5 fruit fly cellular contexts compared by ENCODE assay signal in the genomic region with DNA sequence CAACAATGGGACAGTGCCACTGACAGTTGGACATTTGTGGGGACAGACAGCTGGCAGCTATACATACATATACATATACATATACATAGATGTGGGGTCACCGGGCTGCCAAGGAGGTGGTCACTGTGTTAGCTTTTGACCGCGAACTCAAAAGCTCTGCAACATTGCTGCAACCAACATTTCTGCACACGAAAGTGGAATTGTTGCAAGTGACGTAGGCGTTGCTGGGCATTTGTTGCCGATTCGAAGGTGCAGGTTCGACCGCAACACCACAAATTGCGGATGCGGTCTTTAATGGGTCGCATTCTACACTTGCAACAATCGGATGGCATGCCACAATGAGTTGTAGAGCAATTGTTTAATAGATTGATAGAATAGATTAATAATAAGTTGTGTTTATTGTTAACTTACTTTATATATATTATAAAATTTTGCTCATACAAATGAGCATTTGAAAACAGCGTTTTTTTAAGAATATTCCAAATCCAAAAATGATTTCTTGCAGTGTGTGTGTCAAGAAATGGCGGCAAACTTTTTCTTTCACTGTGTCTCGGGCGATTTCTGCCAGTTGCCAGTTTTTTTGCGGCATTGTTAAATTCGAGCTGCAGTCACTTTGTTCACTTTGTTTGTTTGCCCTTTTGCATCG.
TF ChIP-seq lines count a peak whose summit lies in the region.

No protein-coding gene starts in this region.

- no peak for TF ChIP-seq CTCF in whole organism, embryonic (GFP tag; optimal IDR thresholded peaks at IDR 0.05; lab: Kevin White, UChicago)

TF ChIP-seq in whole organism, adult, 20 proteins besides CTCF, POLR2A, EP300 and RAD21:
- TF ChIP-seq CG33017 (tag; optimal IDR thresholded peaks at IDR 0.05; lab: Kevin White, UChicago) (peak; percentile 31), Clk (GFP tag; optimal IDR thresholded peaks at IDR 0.05; lab: Kevin White, UChicago) (no peak), CG7101 (tag; optimal IDR thresholded peaks at IDR 0.05; lab: Kevin White, UChicago) (peak; percentile 36), ovo (GFP tag; optimal IDR thresholded peaks at IDR 0.05; lab: Kevin White, UChicago) (peak; percentile 2), toe (GFP tag; optimal IDR thresholded peaks at IDR 0.05; lab: Kevin White, UChicago) (no peak), kay (GFP tag; lab: Kevin White, UChicago; ENCODE audit: borderline replicate concordance) (no peak), CG14711 (tag; optimal IDR thresholded peaks at IDR 0.05; lab: Kevin White, UChicago) (no peak), Hr96 (GFP tag; optimal IDR thresholded peaks at IDR 0.05; lab: Kevin White, UChicago) (no peak), CG1620 (GFP tag; optimal IDR thresholded peaks at IDR 0.05; lab: Kevin White, UChicago) (no peak), CG7045 (GFP tag; optimal IDR thresholded peaks at IDR 0.05; lab: Kevin White, UChicago) (peak; percentile 54), CG11617 (GFP tag; optimal IDR thresholded peaks at IDR 0.05; lab: Kevin White, UChicago) (peak; percentile 25)
TF ChIP-seq in whole organism, adult: peak in this region for 5.

TF ChIP-seq in whole organism, embryonic, 481 proteins besides CTCF, POLR2A, EP300 and RAD21:
- TF ChIP-seq CG5180 (GFP tag; optimal IDR thresholded peaks at IDR 0.05; lab: Kevin White, UChicago), result peak; percentile 73
- no peak for TF ChIP-seq HHEX (GFP tag; optimal IDR thresholded peaks at IDR 0.05; lab: Kevin White, UChicago)
- TF ChIP-seq row (GFP tag; IDR thresholded peaks at IDR 0.05; lab: Robert Waterston, UW), result 0 out of 3 replicates have a peak, but pooled peaks have one; percentile 15
- TF ChIP-seq CG11504 (tag; optimal IDR thresholded peaks at IDR 0.05; lab: Kevin White, UChicago), result peak; percentile 90
- peak; percentile 37; the same call in 1 of the 2 replicates for TF ChIP-seq Drgx (GFP tag; IDR thresholded peaks at IDR 0.05; lab: Robert Waterston, UW)
TF ChIP-seq in whole organism, embryonic: peak in this region for 4.

TF ChIP-seq in whole organism, prepupa, 60 proteins besides CTCF, POLR2A, EP300 and RAD21 (continues in another document):
- TF ChIP-seq CG10631 (GFP tag; optimal IDR thresholded peaks at IDR 0.05; lab: Kevin White, UChicago), result peak; percentile 14
- no peak for TF ChIP-seq Sox14 (GFP tag; optimal IDR thresholded peaks at IDR 0.05; lab: Kevin White, UChicago)
- no peak for TF ChIP-seq topi (GFP tag; optimal IDR thresholded peaks at IDR 0.05; lab: Kevin White, UChicago)
- no peak for TF ChIP-seq CG6163 (GFP tag; IDR thresholded peaks at IDR 0.05; lab: Robert Waterston, UW)
- TF ChIP-seq CG4318 (GFP tag; optimal IDR thresholded peaks at IDR 0.05; lab: Kevin White, UChicago), result peak; percentile 7
- peak; percentile 15 for TF ChIP-seq OdsH (GFP tag; optimal IDR thresholded peaks at IDR 0.05; lab: Kevin White, UChicago)
- peak; percentile 13 for TF ChIP-seq CG3032 (tag; optimal IDR thresholded peaks at IDR 0.05; lab: Kevin White, UChicago)
- 0 out of 3 replicates have a peak, but pooled peaks have one; percentile 30 for TF ChIP-seq CG8119 (GFP tag; IDR thresholded peaks at IDR 0.05; lab: Robert Waterston, UW)
- TF ChIP-seq Sox102F (GFP tag; optimal IDR thresholded peaks at IDR 0.05; lab: Kevin White, UChicago), result no peak
- no peak for TF ChIP-seq Ets21C (GFP tag; optimal IDR thresholded peaks at IDR 0.05; lab: Kevin White, UChicago)
- peak; percentile 81 for TF ChIP-seq Eip78C (GFP tag; lab: Kevin White, UChicago)
- peak; percentile 63 for TF ChIP-seq CG32006 (GFP tag; optimal IDR thresholded peaks at IDR 0.05; lab: Kevin White, UChicago)
- peak; percentile 7 for TF ChIP-seq cyc (GFP tag; optimal IDR thresholded peaks at IDR 0.05; lab: Kevin White, UChicago)
- TF ChIP-seq fd85E (GFP tag; optimal IDR thresholded peaks at IDR 0.05; lab: Kevin White, UChicago), result no peak
- peak; percentile 22 for TF ChIP-seq acj6 (GFP tag; optimal IDR thresholded peaks at IDR 0.05; lab: Kevin White, UChicago)
- TF ChIP-seq CG34406 (GFP tag; optimal IDR thresholded peaks at IDR 0.05; lab: Kevin White, UChicago), result peak; percentile 7
- TF ChIP-seq salr (GFP tag; optimal IDR thresholded peaks at IDR 0.05; lab: Kevin White, UChicago), result no peak
- no peak for TF ChIP-seq CG15336 (GFP tag; IDR thresholded peaks at IDR 0.05; lab: Robert Waterston, UW)
- TF ChIP-seq net (GFP tag; optimal IDR thresholded peaks at IDR 0.05; lab: Kevin White, UChicago), result peak; percentile 17
- TF ChIP-seq svp (GFP tag; lab: Kevin White, UChicago), result no peak
- peak; percentile 27 for TF ChIP-seq CG10669 (GFP tag; optimal IDR thresholded peaks at IDR 0.05; lab: Kevin White, UChicago)
- no peak for TF ChIP-seq CG3919 (GFP tag; optimal IDR thresholded peaks at IDR 0.05; lab: Kevin White, UChicago)
- TF ChIP-seq Hr38 (GFP tag; optimal IDR thresholded peaks at IDR 0.05; lab: Kevin White, UChicago), result no peak

TF ChIP-seq in whole organism, pupa, 21 proteins besides CTCF, POLR2A, EP300 and RAD21:
- no peak for TF ChIP-seq CG9948 (tag; optimal IDR thresholded peaks at IDR 0.05; lab: Kevin White, UChicago)
- TF ChIP-seq CG12605 (GFP tag; IDR thresholded peaks at IDR 0.05; lab: Robert Waterston, UW), result no peak
- no peak for TF ChIP-seq CG34367 (tag; optimal IDR thresholded peaks at IDR 0.05; lab: Kevin White, UChicago)
- TF ChIP-seq Pif1A (GFP tag; optimal IDR thresholded peaks at IDR 0.05; lab: Kevin White, UChicago), result peak; percentile 11
- peak; percentile 19 for TF ChIP-seq CG8301 (tag; optimal IDR thresholded peaks at IDR 0.05; lab: Kevin White, UChicago)
- no peak for TF ChIP-seq rn (GFP tag; IDR thresholded peaks at IDR 0.05; lab: Robert Waterston, UW)
- TF ChIP-seq CG14655 (GFP tag; optimal IDR thresholded peaks at IDR 0.05; lab: Kevin White, UChicago), result peak; percentile 48
- no peak for TF ChIP-seq D1 (tag; optimal IDR thresholded peaks at IDR 0.05; lab: Kevin White, UChicago)
- TF ChIP-seq Pif1B (GFP tag; optimal IDR thresholded peaks at IDR 0.05; lab: Kevin White, UChicago), result no peak
- TF ChIP-seq CG4496 (GFP tag; IDR thresholded peaks at IDR 0.05; lab: Robert Waterston, UW), result 0 out of 3 replicates have a peak, but pooled peaks have one; percentile 16
- no peak for TF ChIP-seq gl (tag; optimal IDR thresholded peaks at IDR 0.05; lab: Kevin White, UChicago)
- no peak for TF ChIP-seq fd96Ca (GFP tag; IDR thresholded peaks at IDR 0.05; lab: Robert Waterston, UW)
- no peak for TF ChIP-seq CG10348 (GFP tag; IDR thresholded peaks at IDR 0.05; lab: Robert Waterston, UW)
- TF ChIP-seq Ets98B (GFP tag; IDR thresholded peaks at IDR 0.05; lab: Robert Waterston, UW), result no peak
- no peak for TF ChIP-seq EcR (GFP tag; optimal IDR thresholded peaks at IDR 0.05; lab: Kevin White, UChicago)
- TF ChIP-seq CG32121 (GFP tag; IDR thresholded peaks at IDR 0.05; lab: Robert Waterston, UW), result peak; percentile 37; the same call in 1 of the 2 replicates
- TF ChIP-seq CG8159 (tag; optimal IDR thresholded peaks at IDR 0.05; lab: Kevin White, UChicago), result peak; percentile 50
- no peak for TF ChIP-seq CG15710 (tag; optimal IDR thresholded peaks at IDR 0.05; lab: Kevin White, UChicago)
- TF ChIP-seq CG13204 (GFP tag; optimal IDR thresholded peaks at IDR 0.05; lab: Kevin White, UChicago), result no peak
- no peak for TF ChIP-seq CG17806 (tag; optimal IDR thresholded peaks at IDR 0.05; lab: Kevin White, UChicago)
- no peak for TF ChIP-seq Snoo (tag; optimal IDR thresholded peaks at IDR 0.05; lab: Kevin White, UChicago)

TF ChIP-seq in whole organism, wandering third instar larva, 38 proteins besides CTCF, POLR2A, EP300 and RAD21:
- TF ChIP-seq h (GFP tag; optimal IDR thresholded peaks at IDR 0.05; lab: Kevin White, UChicago) (peak; percentile 3), br (GFP tag; optimal IDR thresholded peaks at IDR 0.05; lab: Kevin White, UChicago) (no peak)
